Fruit fly (Drosophila melanogaster) whole organism, embryonic: ENCODE measurements around the gene Pop5.

Experiments used
- Asciz ChIP-seq: fragments of 200-800 bp; sonication (Bioruptor generic); optimal IDR thresholded peaks from 2 replicates; lab custom pipeline; 2017; ENCODE audit warnings: missing biosample characterization, mild to moderate bottlenecking, missing genetic modification characterization, missing genetic modification reagents
- CG10979 ChIP-seq: fragments of 200-800 bp; sonication (Bioruptor generic); optimal IDR thresholded peaks from 2 replicates; lab custom pipeline; 2018; ENCODE audit warnings: missing biosample characterization, mild to moderate bottlenecking, missing genetic modification characterization, moderate library complexity
- CG11093 ChIP-seq: fragments of 200-800 bp; sonication (Bioruptor generic); IDR thresholded peaks from 3 replicates; pipeline ENCODE4 v1.3.6; 2022; ENCODE audit warnings: missing biosample characterization, missing genetic modification characterization
- CG11247 ChIP-seq: fragments of 200-800 bp; sonication (Bioruptor generic); IDR thresholded peaks from 2 replicates; pipeline ENCODE4 v1.3.6; 2022; ENCODE audit warnings: missing biosample characterization, missing genetic modification characterization
- CG12236 ChIP-seq: fragments of 200-800 bp; sonication (Bioruptor generic); optimal IDR thresholded peaks from 2 replicates; lab custom pipeline; 2016; ENCODE audit warnings: missing biosample characterization, missing genetic modification characterization
- CG14860 ChIP-seq: fragments of 200-800 bp; sonication (Bioruptor generic); IDR thresholded peaks from 3 replicates; pipeline ENCODE4 v1.3.6; 2022; ENCODE audit warnings: missing biosample characterization, missing genetic modification characterization; ENCODE audit not compliant: partially characterized antibody
- CG17186 ChIP-seq: fragments of 200-800 bp; sonication (Bioruptor generic); optimal IDR thresholded peaks from 3 replicates; lab custom pipeline; 2017; ENCODE audit warnings: missing biosample characterization, missing genetic modification reagents, missing genetic modification characterization
- CG2116 ChIP-seq: fragments of 200-800 bp; sonication (Bioruptor generic); optimal IDR thresholded peaks from 3 replicates; lab custom pipeline; 2018; ENCODE audit warnings: missing biosample characterization, mild to moderate bottlenecking, missing genetic modification characterization
- CG30020 ChIP-seq: fragments of 200-800 bp; optimal IDR thresholded peaks from 2 replicates; lab custom pipeline; 2019; ENCODE audit warnings: missing biosample characterization, mild to moderate bottlenecking, missing genetic modification characterization, moderate library complexity
- CG3838 ChIP-seq: fragments of 200-800 bp; sonication (Bioruptor generic); optimal IDR thresholded peaks from 3 replicates; lab custom pipeline; 2016; ENCODE audit warnings: missing biosample characterization, missing genetic modification characterization
- CG3847 ChIP-seq: fragments of 200-800 bp; sonication (Bioruptor generic); IDR thresholded peaks from 2 replicates; pipeline ENCODE4 v1.3.6; 2022; ENCODE audit warnings: missing biosample characterization, missing genetic modification characterization
- CG43689 ChIP-seq: fragments of 200-800 bp; sonication (Bioruptor generic); IDR thresholded peaks from 2 replicates; pipeline ENCODE4 v1.3.6; 2022; ENCODE audit warnings: missing biosample characterization, missing genetic modification characterization
- CG4617 ChIP-seq: fragments of 200-800 bp; sonication (Bioruptor generic); optimal IDR thresholded peaks from 3 replicates; lab custom pipeline; 2016; ENCODE audit warnings: missing biosample characterization, missing genetic modification characterization, borderline replicate concordance
- CG6791 ChIP-seq: fragments of 200-800 bp; sonication (Bioruptor generic); IDR thresholded peaks from 3 replicates; pipeline ENCODE4 v1.3.6; 2022; ENCODE audit warnings: missing biosample characterization, missing genetic modification characterization; ENCODE audit not compliant: partially characterized antibody
- CG7786 ChIP-seq: fragments of 200-800 bp; sonication (Bioruptor generic); optimal IDR thresholded peaks from 2 replicates; lab custom pipeline; 2016; ENCODE audit warnings: missing biosample characterization, missing genetic modification characterization
- CG8290 ChIP-seq, 3 experiments: fragments of 200-800 bp; sonication (Bioruptor generic); optimal IDR thresholded peaks; 2 replicates each; lab custom pipeline; 2016 to 2019; ENCODE audit warnings: missing biosample characterization in 3 of 3, missing genetic modification characterization in 3 of 3, mild to moderate bottlenecking in 2 of 3, moderate library complexity in 1 of 3
- CG9797 ChIP-seq: fragments of 200-800 bp; sonication (Bioruptor generic); optimal IDR thresholded peaks from 3 replicates; lab custom pipeline; 2018; ENCODE audit warnings: missing biosample characterization, mild to moderate bottlenecking, missing genetic modification characterization
- D ChIP-seq, 2 experiments: fragments of 200-800 bp in 1 of 2; fragments of >200 bp in 1 of 2; sonication (Bioruptor generic) in 1 of 2; optimal IDR thresholded peaks; 2 replicates in 1 of 2; 3 replicates in 1 of 2; lab custom pipeline; 2017; ENCODE audit warnings: mild to moderate bottlenecking in 1 of 2, missing biosample characterization in 1 of 2, missing genetic modification characterization in 1 of 2, missing genetic modification reagents in 1 of 2
- Dp ChIP-seq: fragments of 200-800 bp; sonication (Bioruptor generic); optimal IDR thresholded peaks from 2 replicates; lab custom pipeline; 2018; ENCODE audit warnings: missing biosample characterization, mild to moderate bottlenecking, missing genetic modification characterization, moderate library complexity
- Dref ChIP-seq: fragments of 200-800 bp; sonication (Bioruptor generic); IDR thresholded peaks from 2 replicates; pipeline ENCODE4 v1.3.6; 2022; ENCODE audit warnings: missing biosample characterization, missing genetic modification characterization
- E2f2 ChIP-seq: fragments of 200-800 bp; sonication (Bioruptor generic); IDR thresholded peaks from 2 replicates; pipeline ENCODE4 v1.3.6; 2022; ENCODE audit warnings: missing biosample characterization, missing genetic modification characterization
- ERR ChIP-seq: fragments of 200-800 bp; sonication (Bioruptor generic); optimal IDR thresholded peaks from 2 replicates; lab custom pipeline; 2016; ENCODE audit warnings: missing biosample characterization, missing genetic modification characterization
- Elba2 ChIP-seq: fragments of 200-800 bp; sonication (Bioruptor generic); optimal IDR thresholded peaks from 3 replicates; lab custom pipeline; 2016; ENCODE audit warnings: missing biosample characterization, missing genetic modification characterization
- Ets97D ChIP-seq: fragments of 200-800 bp; sonication (Bioruptor generic); optimal IDR thresholded peaks from 3 replicates; lab custom pipeline; 2016; ENCODE audit warnings: missing biosample characterization, missing genetic modification characterization
- HmgD ChIP-seq: fragments of 200-800 bp; sonication (Bioruptor generic); optimal IDR thresholded peaks from 3 replicates; lab custom pipeline; 2016; ENCODE audit warnings: missing biosample characterization, missing genetic modification characterization
- MBD-R2 ChIP-seq: fragments of 200-800 bp; sonication (Bioruptor generic); IDR thresholded peaks from 2 replicates; pipeline ENCODE4 v1.3.6; 2022; ENCODE audit warnings: missing biosample characterization, missing genetic modification characterization
- Pdp1 ChIP-seq, 2 experiments: fragments of 200-800 bp; sonication (Bioruptor generic); optimal IDR thresholded peaks; 3 replicates each; lab custom pipeline; 2016; ENCODE audit warnings: missing biosample characterization in 2 of 2, missing genetic modification characterization in 2 of 2, mild to moderate bottlenecking in 1 of 2, moderate library complexity in 1 of 2
- Sin3A ChIP-seq: fragments of >200 bp; optimal IDR thresholded peaks from 2 replicates; lab custom pipeline; 2018
- Sry-δ ChIP-seq: fragments of 200-800 bp; sonication (Bioruptor generic); optimal IDR thresholded peaks from 2 replicates; lab custom pipeline; 2016; ENCODE audit warnings: missing biosample characterization, missing genetic modification characterization
- Stat92E ChIP-seq, 3 experiments: fragments of >200 bp in 2 of 3; fragments of 200-800 bp in 1 of 3; sonication (Bioruptor generic) in 1 of 3; optimal IDR thresholded peaks; 2 replicates each; lab custom pipeline; 2017 to 2019; ENCODE audit warnings: missing biosample characterization in 3 of 3, missing genetic modification characterization in 3 of 3, mild to moderate bottlenecking in 1 of 3, moderate library complexity in 1 of 3
- Usf ChIP-seq: fragments of 200-800 bp; sonication (Bioruptor generic); optimal IDR thresholded peaks from 2 replicates; lab custom pipeline; 2017; ENCODE audit warnings: missing genotype, missing biosample characterization, missing genetic modification characterization
- Xbp1 ChIP-seq: fragments of 200-800 bp; sonication (Bioruptor generic); optimal IDR thresholded peaks from 3 replicates; lab custom pipeline; 2016; ENCODE audit warnings: missing biosample characterization, mild to moderate bottlenecking, missing genetic modification characterization
- cg ChIP-seq: fragments of 200-800 bp; sonication (Bioruptor generic); optimal IDR thresholded peaks from 3 replicates; lab custom pipeline; 2019; ENCODE audit warnings: missing biosample characterization, mild to moderate bottlenecking, missing genetic modification characterization, moderate library complexity
- crp ChIP-seq, 2 experiments: fragments of 200-800 bp; sonication (Bioruptor generic); optimal IDR thresholded peaks; 2 replicates in 1 of 2; 3 replicates in 1 of 2; lab custom pipeline; 2017; ENCODE audit warnings: missing biosample characterization in 2 of 2, missing genetic modification characterization in 2 of 2, mild to moderate bottlenecking in 1 of 2, moderate library complexity in 1 of 2
- da ChIP-seq: fragments of 200-800 bp; sonication (Bioruptor generic); optimal IDR thresholded peaks from 2 replicates; lab custom pipeline; 2016; ENCODE audit warnings: missing biosample characterization, missing genetic modification characterization
- dpn ChIP-seq, 2 experiments: fragments of 200-800 bp; sonication (Bioruptor generic); optimal IDR thresholded peaks; 3 replicates each; lab custom pipeline; 2016; ENCODE audit warnings: missing biosample characterization in 2 of 2, missing genetic modification characterization in 2 of 2
- emc ChIP-seq: fragments of 200-800 bp; sonication (Bioruptor generic); optimal IDR thresholded peaks from 2 replicates; lab custom pipeline; 2016; ENCODE audit warnings: missing biosample characterization, missing genetic modification characterization
- en ChIP-seq: fragments of 200-800 bp; sonication (Bioruptor generic); optimal IDR thresholded peaks from 2 replicates; lab custom pipeline; 2016; ENCODE audit warnings: missing biosample characterization, missing genetic modification characterization
- hkb ChIP-seq, 2 experiments: fragments of 200-800 bp in 1 of 2; fragments of >200 bp in 1 of 2; sonication (Bioruptor generic) in 1 of 2; IDR thresholded peaks in 1 of 2; optimal IDR thresholded peaks in 1 of 2; 2 replicates each; pipeline versions ENCODE4 v1.3.6 to Lab custom; 2017 to 2022; ENCODE audit warnings: missing biosample characterization in 1 of 2, missing genetic modification characterization in 1 of 2
- hth ChIP-seq: fragments of >200 bp; optimal IDR thresholded peaks from 2 replicates; lab custom pipeline; 2017; ENCODE audit warnings: inconsistent platforms
- jumu ChIP-seq: fragments of 200-800 bp; sonication (Bioruptor generic); optimal IDR thresholded peaks from 3 replicates; lab custom pipeline; 2016; ENCODE audit warnings: missing biosample characterization, missing genetic modification characterization
- knrl ChIP-seq: fragments of 200-800 bp; sonication (Bioruptor generic); IDR thresholded peaks from 3 replicates; pipeline ENCODE4 v1.3.6; 2022; ENCODE audit warnings: missing biosample characterization, missing genetic modification characterization; ENCODE audit not compliant: partially characterized antibody
- pb ChIP-seq: fragments of 200-800 bp; sonication (Bioruptor generic); optimal IDR thresholded peaks from 3 replicates; lab custom pipeline; 2016; ENCODE audit warnings: missing biosample characterization, missing genetic modification characterization
- pzg ChIP-seq: fragments of 200-800 bp; sonication (Bioruptor generic); optimal IDR thresholded peaks from 3 replicates; lab custom pipeline; 2018; ENCODE audit warnings: missing biosample characterization, mild to moderate bottlenecking, missing genetic modification characterization, moderate library complexity
- trem ChIP-seq: fragments of 200-800 bp; optimal IDR thresholded peaks from 3 replicates; lab custom pipeline; 2019; ENCODE audit warnings: missing biosample characterization, mild to moderate bottlenecking, missing genetic modification characterization, moderate library complexity
- ttk ChIP-seq: fragments of 200-800 bp; sonication (Bioruptor generic); IDR thresholded peaks from 2 replicates; pipeline ENCODE4 v2.1.2; 2022; ENCODE audit warnings: missing biosample characterization, missing genetic modification characterization
- unc-4 ChIP-seq: fragments of 200-800 bp; sonication (Bioruptor generic); IDR thresholded peaks from 2 replicates; pipeline ENCODE4 v1.3.6; 2022; ENCODE audit warnings: missing biosample characterization, missing genetic modification characterization; ENCODE audit not compliant: partially characterized antibody
- z ChIP-seq: fragments of 200-800 bp; sonication (Bioruptor generic); IDR thresholded peaks from 3 replicates; pipeline ENCODE4 v1.3.6; 2022; ENCODE audit warnings: missing biosample characterization, missing genetic modification characterization

The Pop5 gene

DNA sequence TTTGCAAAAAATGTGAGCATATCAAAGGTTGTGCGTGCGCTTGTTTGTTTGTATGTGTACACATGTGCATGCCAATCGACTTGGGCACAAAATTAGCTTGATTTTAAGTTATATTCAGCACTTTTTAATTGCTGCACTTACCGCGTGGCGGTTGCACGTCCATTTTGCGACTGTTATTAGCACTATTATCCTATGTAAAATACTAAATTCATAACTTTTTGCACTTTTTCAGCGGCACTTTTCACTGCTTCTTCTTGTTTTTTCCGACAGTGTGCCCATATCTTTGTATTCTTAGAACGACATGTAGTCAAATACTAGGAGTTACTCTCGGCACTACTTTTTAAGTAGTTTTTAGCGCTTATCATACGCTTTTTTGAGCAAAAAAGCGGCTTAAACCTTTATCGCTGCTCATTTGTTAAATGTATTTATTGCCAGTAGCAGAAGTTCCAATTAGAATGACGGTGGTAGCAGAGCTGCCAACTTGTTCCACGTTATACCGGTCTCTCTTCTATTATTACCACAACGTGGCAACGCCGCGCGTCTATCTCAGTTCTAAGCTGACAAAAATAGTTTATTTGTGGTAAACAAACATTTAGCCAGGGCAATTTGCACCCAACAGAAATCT is 2.4 kb downstream of the Pop5 start, which contains the start of the genes scaf6 and Papst2 (continued):
- TF ChIP-seq Sin3A (lab: Kevin White, UChicago) (peak; percentile 93), dpn (GFP tag; optimal IDR thresholded peaks at IDR 0.05; lab: Kevin White, UChicago) (peak in 1 of 2 experiments; percentile 6), Asciz (GFP tag; lab: Kevin White, UChicago) (no peak), CG17186 (GFP tag; lab: Kevin White, UChicago) (peak; percentile 35), ERR (no peak), CG11247 (GFP tag; lab: Robert Waterston, UW) (no peak), CG30020 (tag; lab: Kevin White, UChicago) (peak; percentile 48), pb (GFP tag; lab: Kevin White, UChicago) (no peak), da (GFP tag; lab: Kevin White, UChicago) (no peak), D (optimal IDR thresholded peaks at IDR 0.05; lab: Kevin White, UChicago) (no peak), D (GFP tag; optimal IDR thresholded peaks at IDR 0.05; lab: Kevin White, UChicago) (no peak), CG14860 (GFP tag; lab: Robert Waterston, UW) (0 out of 3 replicates have a peak, but pooled peaks have one; percentile 32), hth (lab: Kevin White, UChicago) (no peak), Dref (GFP tag; lab: Robert Waterston, UW) (peak; percentile 39), CG12236 (GFP tag; lab: Kevin White, UChicago) (no peak), pzg (GFP tag; lab: Kevin White, UChicago) (peak; percentile 80), Dp (GFP tag; lab: Kevin White, UChicago) (peak; percentile 36), CG6791 (GFP tag; lab: Robert Waterston, UW) (no peak), CG3847 (GFP tag; lab: Robert Waterston, UW) (peak; percentile 79), CG10979 (tag; lab: Kevin White, UChicago) (peak; percentile 19), CG3838 (GFP tag; lab: Kevin White, UChicago) (no peak), CG9797 (peak; percentile 82), cg (peak; percentile 66), CG4617 (GFP tag; lab: Kevin White, UChicago) (peak; percentile 82), Stat92E (GFP tag; optimal IDR thresholded peaks at IDR 0.05; lab: Kevin White, UChicago) (peak in 1 of 3 experiments; percentile 35), jumu (peak; percentile 13), Elba2 (GFP tag; lab: Kevin White, UChicago) (peak; percentile 95), CG7786 (no peak), unc-4 (0 out of 2 replicates have a peak, but pooled peaks have one; percentile 25), CG8290 (GFP tag; optimal IDR thresholded peaks at IDR 0.05; lab: Kevin White, UChicago) (no peak), CG8290 (tag; optimal IDR thresholded peaks at IDR 0.05; lab: Kevin White, UChicago) (no peak), trem (tag; lab: Kevin White, UChicago) (peak; percentile 99), CG2116 (GFP tag; lab: Kevin White, UChicago) (peak; percentile 40), knrl (peak; percentile 60; the same call in 2 of the 3 replicates), en (no peak), crp (GFP tag; optimal IDR thresholded peaks at IDR 0.05; lab: Kevin White, UChicago) (peak in 1 of 2 experiments; percentile 5), ttk (GFP tag; lab: Robert Waterston, UW) (no peak), Ets97D (GFP tag; lab: Kevin White, UChicago) (peak; percentile 78), HmgD (peak; percentile 58), Pdp1 (GFP tag; optimal IDR thresholded peaks at IDR 0.05; lab: Kevin White, UChicago) (peak; percentile 15 to 31), E2f2 (GFP tag; lab: Robert Waterston, UW) (peak; percentile 38; the same call in 1 of the 2 replicates), emc (GFP tag; lab: Kevin White, UChicago) (no peak), Sry-δ (peak; percentile 87), Xbp1 (GFP tag; lab: Kevin White, UChicago) (peak; percentile 13), CG11093 (GFP tag; lab: Robert Waterston, UW) (no peak), z (GFP tag; lab: Robert Waterston, UW) (no peak), hkb (optimal IDR thresholded peaks at IDR 0.05; lab: Kevin White, UChicago) (peak; percentile 60), hkb (GFP tag; IDR thresholded peaks at IDR 0.05; lab: Robert Waterston, UW) (no peak), MBD-R2 (peak; percentile 77), CG43689 (GFP tag; lab: Robert Waterston, UW) (no peak), Usf (GFP tag; lab: Kevin White, UChicago) (no peak)
